Fruit fly (Drosophila melanogaster): ENCODE data around the gene CG8757.
A peak's percentile ranks its signal among the peaks of the same experiment; 100 is the strongest.

The CG8757 gene

DNA sequence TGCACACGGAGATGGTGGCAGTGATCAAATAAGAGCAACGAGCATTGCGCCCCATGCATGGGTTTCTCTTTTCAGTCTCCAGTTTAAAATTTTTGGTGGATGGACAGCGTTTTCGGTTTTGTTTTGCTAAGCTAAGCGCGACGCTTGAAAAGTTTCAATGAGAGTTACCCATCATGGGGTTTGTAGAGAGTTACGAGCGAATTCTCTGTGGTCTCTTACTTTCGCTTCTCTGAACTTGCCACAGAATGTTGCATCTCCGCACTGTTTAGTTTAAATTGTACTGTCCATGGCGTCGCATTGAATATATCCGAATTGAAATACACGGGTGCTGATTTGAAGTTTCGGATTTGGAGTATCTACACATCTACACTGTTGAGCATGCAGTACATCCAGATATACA lies 1.3 kb upstream of the CG8757 start, which contains the start of gene Tsp68C:
Gene Tsp68C, plus strand, starts transcription at position 301 of the 400 bp plus-strand sequence.
- TF ChIP-seq Tbp (GFP tag; optimal IDR thresholded peaks at IDR 0.05) (no peak), Ets97D (GFP tag; optimal IDR thresholded peaks at IDR 0.05) (no peak), CG10431 (GFP tag; optimal IDR thresholded peaks at IDR 0.05) (no peak), Trl (optimal IDR thresholded peaks at IDR 0.05) (peak in 1 of 2 experiments; percentile 0), Trl (GFP tag; optimal IDR thresholded peaks at IDR 0.05) (no peak), danr (GFP tag; IDR thresholded peaks at IDR 0.05) (no peak), ro (GFP tag; IDR thresholded peaks at IDR 0.05) (no peak), pita (GFP tag; optimal IDR thresholded peaks at IDR 0.05) (no peak)

DNA sequence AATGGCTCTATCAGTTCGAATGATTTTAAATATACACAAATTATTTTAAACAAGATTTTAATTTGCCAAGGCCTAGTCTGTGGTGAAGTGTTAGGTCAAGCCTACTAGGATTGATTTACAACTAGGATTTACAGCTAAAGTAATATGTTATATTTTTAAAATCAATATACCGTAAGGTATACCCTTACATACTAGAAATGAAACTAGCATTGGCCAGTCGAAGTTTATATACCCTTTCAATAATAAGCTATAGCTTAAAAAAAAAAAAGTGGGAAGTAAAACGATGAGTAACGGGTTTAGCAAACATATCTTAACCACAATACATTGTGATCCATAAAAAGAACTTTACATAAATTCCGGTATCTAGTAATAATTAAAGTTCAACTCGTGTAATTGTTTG lies 877 bp upstream of the CG8757 start, which contains the start of gene CG8750:
Gene CG8750, minus strand, starts transcription at position 101 of the 400 bp plus-strand sequence.
- TF ChIP-seq pb (GFP tag; optimal IDR thresholded peaks at IDR 0.05) (no peak), CG13894 (tag; optimal IDR thresholded peaks at IDR 0.05) (no peak), CoRest (tag; optimal IDR thresholded peaks at IDR 0.05) (no peak), D19A (tag; optimal IDR thresholded peaks at IDR 0.05) (peak; percentile 48)

DNA sequence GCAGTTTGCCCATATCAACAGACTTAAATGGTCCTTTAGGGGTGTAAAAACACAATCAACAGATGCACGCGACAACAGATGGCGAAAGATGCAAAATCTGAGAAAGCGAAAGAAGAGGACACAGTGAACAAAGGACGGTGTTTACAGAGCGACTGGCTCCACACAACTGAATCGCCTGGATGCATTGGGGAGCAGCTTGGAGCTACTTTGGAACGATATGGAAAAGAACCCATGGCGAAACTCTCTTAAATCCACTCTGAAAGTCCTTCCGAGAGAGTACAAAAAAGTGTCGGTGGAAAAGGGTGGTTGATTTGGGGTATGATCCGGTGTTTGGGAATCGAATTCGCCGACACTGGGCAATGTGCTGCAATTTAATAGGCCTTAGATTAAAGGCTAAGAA lies 1.3 kb downstream of the CG8757 start:
- TF ChIP-seq Trl (optimal IDR thresholded peaks at IDR 0.05) (peak; percentile 17 to 18), Trl (GFP tag; optimal IDR thresholded peaks at IDR 0.05) (no peak), Kr (GFP tag; optimal IDR thresholded peaks at IDR 0.05) (no peak), CG12299 (tag; optimal IDR thresholded peaks at IDR 0.05) (no peak), NFAT (GFP tag; IDR thresholded peaks at IDR 0.05) (no peak), NC2β (GFP tag; optimal IDR thresholded peaks at IDR 0.05) (no peak), ci (GFP tag; IDR thresholded peaks at IDR 0.05) (no peak), Deaf1 (tag; optimal IDR thresholded peaks at IDR 0.05) (peak; percentile 69), Abd-B (GFP tag; optimal IDR thresholded peaks at IDR 0.05) (no peak), zen (tag; optimal IDR thresholded peaks at IDR 0.05) (no peak), dan (GFP tag; IDR thresholded peaks at IDR 0.05) (no peak), MBD-R2 (GFP tag; IDR thresholded peaks at IDR 0.05) (no peak), CG3163 (GFP tag; optimal IDR thresholded peaks at IDR 0.05) (peak; percentile 63), CG4404 (GFP tag; IDR thresholded peaks at IDR 0.05) (no peak), CG8281 (tag; optimal IDR thresholded peaks at IDR 0.05) (no peak), H15 (GFP tag; IDR thresholded peaks at IDR 0.05) (no peak), al (GFP tag; IDR thresholded peaks at IDR 0.05) (no peak), abd-A (tag; optimal IDR thresholded peaks at IDR 0.05) (no peak), nerfin-2 (GFP tag; IDR thresholded peaks at IDR 0.05; ENCODE audit: partially characterized antibody) (no peak), Bgb (GFP tag; IDR thresholded peaks at IDR 0.05; ENCODE audit: partially characterized antibody) (no peak), pfk (GFP tag; optimal IDR thresholded peaks at IDR 0.05) (peak; percentile 68), Spps (tag; optimal IDR thresholded peaks at IDR 0.05) (no peak), chif (GFP tag; optimal IDR thresholded peaks at IDR 0.05) (no peak)

DNA sequence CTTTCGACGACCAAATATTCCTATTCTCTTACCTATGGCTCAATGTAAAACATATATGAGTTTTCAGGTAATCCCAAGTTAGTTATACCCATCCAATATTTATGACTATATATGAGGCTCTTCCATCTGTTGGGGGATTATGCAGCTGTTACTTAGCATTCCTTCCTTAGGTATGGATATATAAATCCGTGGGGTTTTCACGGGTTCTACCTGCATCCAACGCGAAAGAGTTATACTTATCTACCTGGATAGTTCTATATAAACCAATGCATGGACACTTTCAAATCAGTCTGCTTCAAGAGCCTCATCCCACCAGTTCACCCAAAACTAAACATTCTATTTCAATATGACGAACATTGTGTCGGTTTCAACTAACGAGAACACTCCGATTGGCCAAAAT lies 4.6 kb downstream of the CG8757 start, which contains the start of gene CG43184:
Gene CG43184, plus strand, starts transcription at position 301 of the 400 bp plus-strand sequence.
- TF ChIP-seq psq (GFP tag; optimal IDR thresholded peaks at IDR 0.05) (no peak), grau (tag; optimal IDR thresholded peaks at IDR 0.05) (no peak), CG18619 (GFP tag; optimal IDR thresholded peaks at IDR 0.05) (no peak), gcm (GFP tag; optimal IDR thresholded peaks at IDR 0.05) (no peak), ATbp (GFP tag; optimal IDR thresholded peaks at IDR 0.05) (no peak), chif (GFP tag; optimal IDR thresholded peaks at IDR 0.05) (no peak), aop (GFP tag; IDR thresholded peaks at IDR 0.05) (no peak), CG2120 (GFP tag; optimal IDR thresholded peaks at IDR 0.05) (no peak)
